Worm (Caenorhabditis elegans) whole organism, L1 larva: Measurements from ENCODE around the gene mec-4.

Experiments used
- C04F5.9 ChIP-seq: sonication (generic microtip); optimal IDR thresholded peaks from 2 replicates; lab custom pipeline; 2016; ENCODE audit warnings: missing genetic modification characterization, missing compliant biosample characterization
- C34B4.2 ChIP-seq: sonication (generic microtip); optimal IDR thresholded peaks from 2 replicates; lab custom pipeline; 2017; ENCODE audit warnings: mild to moderate bottlenecking, missing genetic modification characterization, missing compliant biosample characterization
- Y116A8C.19 ChIP-seq: sonication (generic microtip); optimal IDR thresholded peaks from 2 replicates; lab custom pipeline; 2016; ENCODE audit warnings: missing compliant biosample characterization, missing genetic modification characterization, borderline replicate concordance
- aly-2 ChIP-seq: fragments of 150-350 bp; optimal IDR thresholded peaks from 2 replicates; lab custom pipeline; 2014; ENCODE audit warnings: missing biosample characterization, missing genetic modification characterization
- blmp-1 ChIP-seq: fragments of 150-350 bp; optimal IDR thresholded peaks from 2 replicates; lab custom pipeline; 2014; ENCODE audit warnings: missing biosample characterization, missing genetic modification characterization
- ceh-8 ChIP-seq: fragments of 200-800 bp; sonication (Bioruptor generic); optimal IDR thresholded peaks from 2 replicates; lab custom pipeline; 2018; ENCODE audit warnings: mild to moderate bottlenecking, missing genetic modification characterization, moderate library complexity, missing compliant biosample characterization
- ceh-90 ChIP-seq: sonication (generic microtip); optimal IDR thresholded peaks from 2 replicates; lab custom pipeline; 2016; ENCODE audit warnings: missing genetic modification characterization, missing compliant biosample characterization
- ces-1 ChIP-seq: fragments of 150-350 bp; optimal IDR thresholded peaks from 2 replicates; lab custom pipeline; 2014; ENCODE audit warnings: missing biosample characterization, missing genetic modification reagents, missing genetic modification characterization
- dpl-1 ChIP-seq, 3 experiments: fragments of 150-350 bp in 2 of 3; sonication (generic microtip) in 1 of 3; optimal IDR thresholded peaks; 2 replicates each; lab custom pipeline; 2014 to 2017; ENCODE audit warnings: missing biosample characterization in 3 of 3, missing genetic modification characterization in 3 of 3, missing genetic modification reagents in 3 of 3
- efl-3 ChIP-seq: fragments of 200-800 bp; sonication (Bioruptor generic); optimal IDR thresholded peaks from 2 replicates; lab custom pipeline; 2018; ENCODE audit warnings: mild to moderate bottlenecking, missing genetic modification characterization, missing compliant biosample characterization
- egl-13 ChIP-seq: sonication (generic microtip); optimal IDR thresholded peaks from 2 replicates; lab custom pipeline; 2016; ENCODE audit warnings: missing genotype, missing genetic modification reagents, missing genetic modification characterization, missing compliant biosample characterization
- elt-3 ChIP-seq, 6 experiments: fragments of 150-350 bp in 1 of 6; sonication (generic microtip); optimal IDR thresholded peaks; 2 replicates each; lab custom pipeline; 2017 to 2018; ENCODE audit warnings: missing biosample characterization in 6 of 6, missing genetic modification characterization in 6 of 6, inconsistent platforms in 1 of 6
- ets-5 ChIP-seq: fragments of 200-800 bp; sonication (Bioruptor generic); IDR thresholded peaks from 2 replicates; pipeline ENCODE4 v1.3.6; 2022; ENCODE audit warnings: missing genetic modification characterization, missing compliant biosample characterization
- fos-1 ChIP-seq: fragments of 150-350 bp; optimal IDR thresholded peaks from 2 replicates; lab custom pipeline; 2014; ENCODE audit warnings: missing biosample characterization, missing genetic modification characterization
- hlh-17 ChIP-seq: fragments of 200-800 bp; sonication (Bioruptor generic); optimal IDR thresholded peaks from 2 replicates; lab custom pipeline; 2018; ENCODE audit warnings: missing genetic modification characterization, mild to moderate bottlenecking, missing compliant biosample characterization, moderate library complexity, borderline replicate concordance
- hlh-4 ChIP-seq: sonication (generic microtip); optimal IDR thresholded peaks from 2 replicates; lab custom pipeline; 2016; ENCODE audit warnings: mild to moderate bottlenecking, missing genetic modification characterization, missing compliant biosample characterization
- hpl-2 ChIP-seq: fragments of 150-350 bp; optimal IDR thresholded peaks from 2 replicates; lab custom pipeline; 2014; ENCODE audit warnings: missing biosample characterization, missing genetic modification reagents, missing genetic modification characterization
- isw-1 ChIP-seq: fragments of 200-800 bp; sonication (Bioruptor generic); IDR thresholded peaks from 2 replicates; pipeline ENCODE4 v1.3.6; 2022; ENCODE audit warnings: missing genetic modification characterization, missing compliant biosample characterization
- jun-1 ChIP-seq: fragments of 150-350 bp; optimal IDR thresholded peaks from 2 replicates; lab custom pipeline; 2014; ENCODE audit warnings: missing biosample characterization, missing genetic modification reagents, missing genetic modification characterization
- lin-14 ChIP-seq: fragments of 200-800 bp; sonication (Bioruptor generic); optimal IDR thresholded peaks from 2 replicates; lab custom pipeline; 2018; ENCODE audit warnings: mild to moderate bottlenecking, missing genetic modification characterization, moderate library complexity, missing compliant biosample characterization
- lin-35 ChIP-seq, 2 experiments: fragments of 150-350 bp; optimal IDR thresholded peaks; 2 replicates each; lab custom pipeline; 2014; ENCODE audit warnings: missing biosample characterization in 2 of 2, missing genetic modification characterization in 2 of 2, missing genetic modification reagents in 2 of 2
- lsy-2 ChIP-seq, 2 experiments: fragments of 150-350 bp; optimal IDR thresholded peaks; 2 replicates each; lab custom pipeline; 2014; ENCODE audit warnings: missing biosample characterization in 2 of 2, missing genetic modification characterization in 2 of 2
- mef-2 ChIP-seq: fragments of 150-350 bp; optimal IDR thresholded peaks from 2 replicates; lab custom pipeline; 2014; ENCODE audit warnings: missing biosample characterization, missing genetic modification characterization
- mep-1 ChIP-seq: fragments of 150-350 bp; optimal IDR thresholded peaks from 2 replicates; lab custom pipeline; 2014; ENCODE audit warnings: missing biosample characterization, missing genetic modification characterization
- nhr-11 ChIP-seq: fragments of 150-350 bp; optimal IDR thresholded peaks from 2 replicates; lab custom pipeline; 2014; ENCODE audit warnings: missing biosample characterization, missing genetic modification characterization
- nhr-12 ChIP-seq: sonication (generic microtip); optimal IDR thresholded peaks from 2 replicates; lab custom pipeline; 2017; ENCODE audit warnings: missing biosample characterization, missing genetic modification characterization
- nhr-19 ChIP-seq: fragments of 200-800 bp; sonication (Bioruptor generic); conservative IDR thresholded peaks from 2 replicates; pipeline ENCODE4 v1.3.6; 2022; ENCODE audit warnings: missing genetic modification characterization, missing compliant biosample characterization
- nhr-20 ChIP-seq: sonication (generic microtip); optimal IDR thresholded peaks from 2 replicates; lab custom pipeline; 2016; ENCODE audit warnings: mild to moderate bottlenecking, missing genetic modification characterization, missing compliant biosample characterization
- nhr-237 ChIP-seq: fragments of 150-350 bp; optimal IDR thresholded peaks from 2 replicates; lab custom pipeline; 2014; ENCODE audit warnings: missing biosample characterization, missing genetic modification characterization
- nhr-47 ChIP-seq: sonication (generic microtip); optimal IDR thresholded peaks from 2 replicates; lab custom pipeline; 2016; ENCODE audit warnings: mild to moderate bottlenecking, missing genetic modification characterization, moderate library complexity, missing compliant biosample characterization
- nhr-71 ChIP-seq: sonication (generic microtip); optimal IDR thresholded peaks from 2 replicates; lab custom pipeline; 2016; ENCODE audit warnings: mild to moderate bottlenecking, missing genetic modification characterization, moderate library complexity, missing compliant biosample characterization
- nhr-84 ChIP-seq: sonication (generic microtip); optimal IDR thresholded peaks from 2 replicates; lab custom pipeline; 2017; ENCODE audit warnings: missing biosample characterization, missing genetic modification characterization
- nhr-85 ChIP-seq: sonication (generic microtip); peaks from one replicate; lab custom pipeline; 2016; ENCODE audit warnings: missing genetic modification characterization, inconsistent platforms, missing compliant biosample characterization
- nhr-90 ChIP-seq: sonication (generic microtip); optimal IDR thresholded peaks from 2 replicates; lab custom pipeline; 2016; ENCODE audit warnings: mild to moderate bottlenecking, missing genetic modification characterization, missing compliant biosample characterization; ENCODE audit not compliant: poor library complexity
- pag-3 ChIP-seq: sonication (generic microtip); optimal IDR thresholded peaks from 2 replicates; lab custom pipeline; 2017; ENCODE audit warnings: missing genetic modification characterization, mild to moderate bottlenecking, missing compliant biosample characterization, antibody characterized with exemption, borderline replicate concordance; ENCODE audit not compliant: insufficient read depth
- snpc-4 ChIP-seq: fragments of 150-350 bp; optimal IDR thresholded peaks from 2 replicates; lab custom pipeline; 2014; ENCODE audit warnings: missing biosample characterization, missing genetic modification characterization
- snu-23 ChIP-seq: sonication (generic microtip); optimal IDR thresholded peaks from 2 replicates; lab custom pipeline; 2016; ENCODE audit warnings: missing genetic modification characterization, missing compliant biosample characterization
- sox-4 ChIP-seq: sonication (generic microtip); optimal IDR thresholded peaks from 2 replicates; lab custom pipeline; 2016; ENCODE audit warnings: missing genetic modification characterization, missing compliant biosample characterization
- sup-37 ChIP-seq: fragments of 200-800 bp; sonication (Bioruptor generic); optimal IDR thresholded peaks from 2 replicates; lab custom pipeline; 2018; ENCODE audit warnings: mild to moderate bottlenecking, missing genetic modification characterization, missing compliant biosample characterization
- swsn-7 ChIP-seq: sonication (generic microtip); optimal IDR thresholded peaks from 2 replicates; lab custom pipeline; 2016; ENCODE audit warnings: missing genetic modification characterization, missing compliant biosample characterization
- unc-130 ChIP-seq: fragments of 150-350 bp; optimal IDR thresholded peaks from 2 replicates; lab custom pipeline; 2017; ENCODE audit warnings: missing biosample characterization, missing genetic modification characterization, inconsistent platforms
- unc-86 ChIP-seq: sonication (generic microtip); optimal IDR thresholded peaks from 2 replicates; lab custom pipeline; 2016; ENCODE audit warnings: missing genetic modification characterization, missing compliant biosample characterization
- vab-15 ChIP-seq: sonication (generic microtip); optimal IDR thresholded peaks from 2 replicates; lab custom pipeline; 2017; ENCODE audit warnings: missing genotype, mild to moderate bottlenecking, missing genetic modification characterization, missing compliant biosample characterization
- zag-1 ChIP-seq: fragments of 150-350 bp; optimal IDR thresholded peaks from 2 replicates; lab custom pipeline; 2014; ENCODE audit warnings: missing biosample characterization, missing genetic modification characterization
- ztf-4 ChIP-seq: fragments of 150-350 bp; optimal IDR thresholded peaks from 2 replicates; lab custom pipeline; 2014; ENCODE audit warnings: missing biosample characterization, missing genetic modification characterization

mec-4 gene

DNA sequence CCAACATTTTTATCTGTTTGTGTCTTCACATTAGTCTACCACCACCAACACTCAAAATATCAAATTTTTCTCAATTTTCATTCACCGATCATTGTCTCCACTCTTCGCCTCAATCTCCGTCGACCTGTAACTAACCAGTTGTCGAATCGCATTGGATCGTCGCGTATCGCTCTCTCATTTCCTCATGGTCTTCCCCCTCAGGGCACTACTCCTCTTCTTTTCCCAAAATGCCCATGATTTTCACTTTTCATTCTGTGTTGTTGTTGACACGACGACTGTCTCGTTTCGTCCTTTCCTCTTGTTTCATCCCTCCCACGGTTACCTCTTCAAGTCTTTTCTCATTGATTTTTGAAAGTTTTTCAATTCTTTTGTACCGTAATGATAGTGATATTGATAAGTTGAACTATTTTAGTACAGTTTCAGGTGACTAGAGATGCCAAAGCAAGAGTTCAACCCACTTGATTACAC is 20.9 kb downstream of the mec-4 start, which contains the start of gene T01C8.2 (continued):
- no peak for TF ChIP-seq sup-37 (GFP tag; lab: Kevin White, UChicago)
- peak; percentile 80 for TF ChIP-seq snu-23 (GFP tag; lab: Kevin White, UChicago)
- TF ChIP-seq mep-1 (tag; lab: Kevin White, UChicago): peak; percentile 68
- no peak for TF ChIP-seq aly-2 (tag; lab: Kevin White, UChicago)
- TF ChIP-seq nhr-237: no peak
- TF ChIP-seq nhr-84 (tag; lab: Kevin White, UChicago): no peak
- no peak for TF ChIP-seq fos-1 (tag; lab: Kevin White, UChicago)

DNA sequence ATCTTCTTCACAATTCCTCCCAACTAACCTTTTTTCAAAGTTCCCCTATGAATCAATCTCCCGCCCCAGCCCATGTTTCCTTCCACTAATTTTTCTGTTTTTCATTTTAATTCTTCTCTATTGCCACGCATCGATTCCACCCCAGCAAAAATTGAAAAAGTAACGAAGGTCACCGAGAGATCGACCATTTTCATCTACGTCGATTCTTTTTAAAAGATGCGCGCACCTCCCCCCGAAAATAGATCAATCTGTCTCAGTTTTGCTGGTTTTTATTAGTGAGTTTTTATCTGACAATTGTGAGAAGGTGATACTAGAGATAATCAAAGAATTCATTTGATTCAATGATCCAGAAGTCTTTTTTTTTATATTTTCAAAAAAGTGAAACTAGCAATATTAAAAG is 22.9 kb downstream of the mec-4 start:
- TF ChIP-seq lin-14 (peak; percentile 53), efl-3 (GFP tag; lab: Kevin White, UChicago) (no peak), blmp-1 (tag; lab: Kevin White, UChicago) (peak; percentile 69), elt-3 (tag; optimal IDR thresholded peaks at IDR 0.05; lab: Kevin White, UChicago) (peak in 2 of 6 experiments; percentile 33 to 67), snu-23 (GFP tag; lab: Kevin White, UChicago) (peak; percentile 48), nhr-85 (tag; lab: Kevin White, UChicago) (peak; percentile 84), lsy-2 (tag; optimal IDR thresholded peaks at IDR 0.05; lab: Kevin White, UChicago) (no peak), mep-1 (tag; lab: Kevin White, UChicago) (peak; percentile 36), nhr-47 (tag; lab: Kevin White, UChicago) (no peak), nhr-20 (peak; percentile 35), nhr-71 (tag; lab: Kevin White, UChicago) (peak; percentile 14)

DNA sequence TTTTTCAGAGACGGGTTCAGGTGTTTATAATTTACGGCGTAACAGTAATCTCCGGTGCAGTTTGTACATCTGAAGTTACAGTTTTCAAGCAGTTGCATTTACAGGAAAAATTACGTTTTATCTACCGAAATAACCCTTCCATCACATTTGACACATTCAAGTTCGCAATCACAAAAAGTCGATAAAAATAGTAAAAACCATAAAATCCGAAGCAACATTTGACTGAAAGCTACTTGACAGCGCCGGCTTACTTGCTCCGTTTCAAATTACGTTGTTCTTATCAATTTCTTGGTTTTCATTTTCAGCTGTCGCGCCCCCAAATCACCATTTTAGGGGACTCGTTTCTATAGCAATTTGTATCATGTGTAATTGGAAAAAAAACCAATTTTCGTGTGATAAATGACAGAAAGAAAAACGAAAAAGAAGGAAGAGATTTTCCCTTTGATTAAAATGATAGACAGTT is 24.1 kb downstream of the mec-4 start, which contains the start of gene T01C8.3:
T01C8.3 (minus strand) TSS at position 413 of the 463 bp plus-strand sequence.
- TF ChIP-seq mep-1 (tag; lab: Kevin White, UChicago): no peak
- no peak for TF ChIP-seq snpc-4 (tag; lab: Kevin White, UChicago)
- TF ChIP-seq nhr-19: no peak
- no peak for TF ChIP-seq blmp-1 (tag; lab: Kevin White, UChicago)
- TF ChIP-seq ces-1: no peak
- no peak for TF ChIP-seq unc-86 (tag; lab: Kevin White, UChicago)
- TF ChIP-seq nhr-11: no peak
- TF ChIP-seq jun-1: no peak

DNA sequence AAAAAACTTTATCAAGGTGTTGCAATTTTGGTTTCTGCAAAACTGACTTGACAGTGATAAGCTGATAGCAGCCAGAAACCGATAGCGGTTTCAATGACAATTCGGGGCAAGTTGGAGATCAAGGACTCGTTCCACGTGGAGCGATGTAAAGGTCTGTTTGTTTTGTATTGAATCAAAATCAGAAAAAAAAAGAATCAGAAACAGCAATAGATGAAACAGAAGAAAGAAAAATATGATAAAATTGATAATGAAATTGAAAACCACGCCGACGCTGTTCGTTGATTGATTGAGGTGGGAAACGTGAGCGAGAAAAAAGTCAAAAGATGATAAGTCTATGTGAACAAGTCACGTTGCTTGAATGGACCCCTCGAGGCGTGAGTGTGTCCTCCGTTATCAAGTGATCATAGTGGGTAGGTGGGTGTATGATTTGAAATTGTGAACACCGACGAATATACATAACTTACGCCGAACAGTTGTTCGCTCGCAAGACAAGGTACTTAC is 31.5 kb downstream of the mec-4 start:
- TF ChIP-seq dpl-1 (GFP tag; optimal IDR thresholded peaks at IDR 0.05; lab: Kevin White, UChicago) (no peak), hlh-17 (no peak), nhr-19 (no peak), snpc-4 (tag; lab: Kevin White, UChicago) (no peak), Y116A8C.19 (no peak), ztf-4 (no peak), isw-1 (GFP tag; lab: Robert Waterston, UW) (no peak), lsy-2 (tag; optimal IDR thresholded peaks at IDR 0.05; lab: Kevin White, UChicago) (no peak), lin-35 (GFP tag; optimal IDR thresholded peaks at IDR 0.05; lab: Kevin White, UChicago) (peak in 1 of 2 experiments; percentile 14), nhr-90 (no peak), egl-13 (no peak), pag-3 (tag; lab: Kevin White, UChicago) (no peak), hlh-4 (tag; lab: Kevin White, UChicago) (no peak), blmp-1 (tag; lab: Kevin White, UChicago) (peak; percentile 88), unc-130 (no peak), ets-5 (GFP tag; lab: Robert Waterston, UW) (no peak), sup-37 (GFP tag; lab: Kevin White, UChicago) (no peak), nhr-237 (no peak), vab-15 (tag; lab: Kevin White, UChicago) (no peak), ceh-8 (GFP tag; lab: Kevin White, UChicago) (no peak), nhr-47 (tag; lab: Kevin White, UChicago) (no peak), sox-4 (tag; lab: Kevin White, UChicago) (no peak), jun-1 (no peak), nhr-84 (tag; lab: Kevin White, UChicago) (no peak), hpl-2 (GFP tag; lab: Kevin White, UChicago) (no peak), C04F5.9 (tag; lab: Kevin White, UChicago) (no peak), nhr-12 (tag; lab: Kevin White, UChicago) (no peak), zag-1 (tag; lab: Kevin White, UChicago) (no peak), ceh-90 (tag; lab: Kevin White, UChicago) (no peak), swsn-7 (tag; lab: Kevin White, UChicago) (no peak), mef-2 (tag; lab: Kevin White, UChicago) (no peak), C34B4.2 (tag; lab: Kevin White, UChicago) (no peak)
